Worm (Caenorhabditis elegans) whole organism, L4/young adult: Measurements from ENCODE around the gene ceh-99.

Source experiments
- W03F9.2 ChIP-seq: fragments of 150-350 bp; optimal IDR thresholded peaks from 2 replicates; lab custom pipeline; 2014; ENCODE audit warnings: missing biosample characterization, missing genetic modification characterization
- him-1 ChIP-seq: sonication (generic microtip); optimal IDR thresholded peaks from 2 replicates; lab custom pipeline; 2016; ENCODE audit warnings: missing genotype, missing genetic modification reagents, missing genetic modification characterization, missing compliant biosample characterization

DNA sequence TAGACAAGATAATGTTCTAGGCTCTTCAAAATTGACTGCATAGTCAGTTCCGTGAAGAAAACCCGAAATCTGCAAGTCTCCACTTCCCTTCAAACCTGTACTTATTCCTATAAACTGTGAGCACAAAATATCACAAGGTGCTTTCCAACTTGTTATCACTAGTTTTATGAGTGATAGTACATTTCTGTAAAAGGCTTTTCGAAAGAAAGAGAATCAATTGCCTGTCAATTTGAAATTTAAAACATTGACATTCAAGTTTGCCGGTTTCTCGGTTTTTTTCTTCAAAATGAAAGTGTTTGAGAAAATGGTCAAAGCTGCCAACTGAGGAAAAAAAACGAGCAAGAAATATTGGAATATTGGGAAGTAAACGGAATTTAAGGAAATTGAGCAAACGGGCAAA, 1.8 kb upstream of the ceh-99 start:
- TF ChIP-seq him-1 (tag; lab: Kevin White, UChicago) (no peak), W03F9.2 (no peak)
